Worm (Caenorhabditis elegans): ENCODE measurements around the gene cki-2.

The cki-2 gene

DNA sequence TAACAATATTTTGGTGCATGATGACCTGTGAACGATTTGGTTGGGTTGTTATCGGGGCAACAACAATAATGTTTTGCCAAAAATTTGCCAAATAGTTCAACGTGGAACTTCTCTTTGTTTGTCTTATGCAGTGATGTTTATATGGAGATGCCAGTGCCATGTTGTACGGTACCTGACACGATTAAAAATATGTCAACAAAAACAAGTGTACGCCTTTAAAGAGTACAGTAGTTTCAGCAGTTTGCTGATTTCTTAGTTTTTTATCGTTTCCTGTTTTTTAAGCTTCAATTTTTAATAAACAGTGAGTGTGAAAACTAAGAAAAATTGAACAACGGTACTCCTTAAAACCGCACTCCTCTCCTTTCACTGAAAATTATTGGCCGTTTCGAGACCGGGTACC, 38.0 kb upstream of the cki-2 start:
- TF ChIP-seq C08G9.2 (tag; optimal IDR thresholded peaks at IDR 0.05) (no peak), K02D7.2 (tag; optimal IDR thresholded peaks at IDR 0.05) (no peak), unc-55 (GFP tag; optimal IDR thresholded peaks at IDR 0.05) (no peak), nhr-11 (tag; optimal IDR thresholded peaks at IDR 0.05) (no peak), ceh-24 (tag; optimal IDR thresholded peaks at IDR 0.05) (no peak)

DNA sequence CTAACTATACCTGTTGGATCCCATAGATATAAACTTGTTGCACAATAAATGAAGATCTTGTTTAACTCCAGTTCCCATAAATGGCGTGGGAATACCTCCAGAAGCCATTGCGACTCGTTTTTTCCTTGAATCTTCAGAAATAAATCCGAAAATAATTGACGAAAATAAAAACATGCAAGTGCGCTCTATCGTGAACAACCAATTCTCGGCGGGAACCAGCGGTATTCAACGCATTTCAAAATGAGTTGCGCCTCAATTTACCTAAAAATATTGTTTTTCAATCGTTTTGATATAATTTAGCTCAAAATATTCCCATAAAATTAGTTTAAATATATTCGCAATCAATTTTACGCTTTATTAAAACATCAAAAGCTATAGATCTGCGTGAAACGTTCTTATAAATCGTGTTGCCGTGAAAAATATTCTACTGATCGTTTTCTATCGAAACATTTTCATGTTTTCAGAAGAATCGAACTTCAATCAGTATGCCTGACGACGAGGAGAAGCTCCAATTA, 35.1 kb upstream of the cki-2 start, which contains the start of the genes snpc-1.1 and spdl-1:
TSS of gene snpc-1.1 (minus strand) at position 200 of the 515 bp plus-strand sequence.
TSS of gene spdl-1 (plus strand) at position 465 of the 515 bp plus-strand sequence.
- no peak for TF ChIP-seq T23F11.4 (GFP tag; optimal IDR thresholded peaks at IDR 0.05)
- TF ChIP-seq npax-4 (tag; optimal IDR thresholded peaks at IDR 0.05) = no peak
- TF ChIP-seq ama-1 (optimal IDR thresholded peaks at IDR 0.05) = no peak
- no peak for TF ChIP-seq pha-2 (tag; optimal IDR thresholded peaks at IDR 0.05)
- no peak for TF ChIP-seq nhr-232 (tag; optimal IDR thresholded peaks at IDR 0.05)
- no peak for TF ChIP-seq mec-3 (tag; optimal IDR thresholded peaks at IDR 0.05; ENCODE audit: borderline replicate concordance)

DNA sequence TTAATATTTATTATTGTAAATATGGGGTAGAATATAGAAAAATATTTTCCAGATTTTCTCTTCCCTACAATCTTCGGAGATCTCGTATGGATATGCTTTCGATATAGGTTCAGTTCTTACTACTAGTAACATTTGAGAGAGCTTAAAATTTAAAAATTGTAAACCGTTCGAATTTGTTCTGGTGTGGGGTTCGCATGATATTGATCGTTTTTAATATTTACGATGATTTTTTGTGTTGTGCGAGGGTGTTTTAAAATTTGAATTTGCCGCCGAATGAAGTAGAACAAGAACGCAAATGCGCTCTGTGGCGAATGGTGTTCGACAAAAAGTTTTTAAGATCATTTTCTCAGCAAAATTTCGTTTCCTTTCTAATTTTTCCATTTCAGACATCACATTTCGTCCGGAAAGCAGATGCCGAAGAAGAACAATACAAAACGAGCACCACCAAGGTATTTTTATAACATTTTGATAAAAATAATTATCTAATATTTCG, 32.8 kb upstream of the cki-2 start, which contains the start of gene skr-17:
TSS of gene skr-17 (plus strand) at position 51 of the 493 bp plus-strand sequence.
- TF ChIP-seq ceh-45 (GFP tag; IDR thresholded peaks at IDR 0.05) (no peak), pha-2 (tag; optimal IDR thresholded peaks at IDR 0.05) (no peak)

- no peak for TF ChIP-seq hlh-6 (tag; optimal IDR thresholded peaks at IDR 0.05)
- TF ChIP-seq fkh-10 (GFP tag; optimal IDR thresholded peaks at IDR 0.05) = no peak
- no peak for TF ChIP-seq ceh-48 (tag; optimal IDR thresholded peaks at IDR 0.05)
- no peak for TF ChIP-seq ztf-16 (tag; optimal IDR thresholded peaks at IDR 0.05)
- no peak for TF ChIP-seq pat-9 (tag; optimal IDR thresholded peaks at IDR 0.05)
- no peak for TF ChIP-seq zip-5 (tag; optimal IDR thresholded peaks at IDR 0.05)
- TF ChIP-seq tbx-7 (tag; optimal IDR thresholded peaks at IDR 0.05) = no peak
Measured at ce11 chrII:7789605-7790004, 26.7 kb upstream of the cki-2 start.

- TF ChIP-seq lim-6 (tag; optimal IDR thresholded peaks at IDR 0.05) (no peak), sdc-2 (tag; optimal IDR thresholded peaks at IDR 0.05) (no peak)
Measured at ce11 chrII:7790324-7790898, 25.9 kb upstream of the cki-2 start, which contains the start of gene srlf-1. Gene srlf-1 (plus strand): TSS chrII:7790591.

DNA sequence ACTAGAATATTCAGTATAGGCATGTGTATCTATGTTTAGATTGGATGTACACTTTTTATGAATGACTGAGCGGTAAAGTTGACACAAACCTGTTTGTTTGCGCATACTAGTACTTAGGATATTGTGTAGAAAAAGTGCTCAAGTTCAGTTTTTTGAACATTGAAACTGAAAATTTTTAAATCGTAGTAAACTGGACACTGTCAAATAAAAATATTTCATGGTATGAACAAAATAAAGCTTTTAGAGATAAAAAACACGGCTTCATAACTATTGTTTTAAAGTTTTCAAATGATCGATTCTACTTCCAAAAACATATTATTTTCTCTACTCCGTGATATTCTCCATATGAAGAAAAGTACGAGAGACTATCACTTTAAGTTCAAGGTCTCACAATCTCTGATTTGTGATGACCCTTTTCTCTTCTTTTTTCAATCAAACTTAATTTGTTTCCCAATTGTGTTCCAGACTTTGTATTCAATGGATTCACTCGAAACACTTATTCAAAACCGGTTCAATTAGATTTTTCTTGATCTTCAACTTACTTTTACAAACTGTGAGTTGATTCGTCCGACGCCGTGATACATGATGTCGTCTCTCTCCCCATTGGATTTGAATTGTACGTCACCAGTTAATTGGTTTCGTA, 24.8 kb upstream of the cki-2 start:
- TF ChIP-seq mec-3 (tag; optimal IDR thresholded peaks at IDR 0.05; ENCODE audit: borderline replicate concordance) (no peak), pha-2 (tag; optimal IDR thresholded peaks at IDR 0.05) (no peak)

- TF ChIP-seq ceh-18 (tag; optimal IDR thresholded peaks at IDR 0.05) (no peak), odd-2 (tag; optimal IDR thresholded peaks at IDR 0.05) (no peak), fax-1 (tag; optimal IDR thresholded peaks at IDR 0.05) (no peak), pag-3 (tag; optimal IDR thresholded peaks at IDR 0.05; ENCODE audit: borderline replicate concordance) (no peak), unc-55 (GFP tag; optimal IDR thresholded peaks at IDR 0.05) (no peak), syd-9 (tag; optimal IDR thresholded peaks at IDR 0.05) (no peak), F13H6.1 (tag; optimal IDR thresholded peaks at IDR 0.05) (no peak)
Measured at ce11 chrII:7792514-7792913, 23.8 kb upstream of the cki-2 start.
